Fruit fly (Drosophila melanogaster) whole organism, embryonic: Measurements from ENCODE around the gene TTLL6B.

Experiments used
- CG15269 ChIP-seq: fragments of 200-800 bp; sonication (Bioruptor generic); optimal IDR thresholded peaks from 2 replicates; lab custom pipeline; 2018; ENCODE audit warnings: missing biosample characterization, mild to moderate bottlenecking, missing genetic modification characterization, moderate library complexity
- CG18476 ChIP-seq: fragments of 200-800 bp; sonication (Bioruptor generic); optimal IDR thresholded peaks from 2 replicates; lab custom pipeline; 2016; ENCODE audit warnings: missing biosample characterization, mild to moderate bottlenecking, missing genetic modification characterization
- CG18619 ChIP-seq: fragments of 200-800 bp; sonication (Bioruptor generic); optimal IDR thresholded peaks from 3 replicates; lab custom pipeline; 2017; ENCODE audit warnings: missing biosample characterization, mild to moderate bottlenecking, missing genetic modification characterization
- CG8089 ChIP-seq: fragments of 200-800 bp; sonication (Bioruptor generic); optimal IDR thresholded peaks from 3 replicates; lab custom pipeline; 2016; ENCODE audit warnings: missing biosample characterization, missing genetic modification characterization
- Mrtf ChIP-seq: fragments of 200-800 bp; sonication (Bioruptor generic); IDR thresholded peaks from 3 replicates; pipeline ENCODE4 v1.3.6; 2022; ENCODE audit warnings: missing biosample characterization, missing genetic modification characterization
- Sry-β ChIP-seq: fragments of 200-800 bp; sonication (Bioruptor generic); optimal IDR thresholded peaks from 2 replicates; lab custom pipeline; 2018; ENCODE audit warnings: missing biosample characterization, mild to moderate bottlenecking, missing genetic modification characterization, moderate library complexity
- ap ChIP-seq: fragments of 200-800 bp; sonication (Bioruptor generic); IDR thresholded peaks from 2 replicates; pipeline ENCODE4 v1.3.6; 2022; ENCODE audit warnings: missing biosample characterization, missing genetic modification characterization
- chinmo ChIP-seq: fragments of 200-800 bp; sonication (Bioruptor generic); IDR thresholded peaks from 4 replicates; pipeline ENCODE4 v1.3.6; 2022; ENCODE audit warnings: missing biosample characterization, missing genetic modification characterization; ENCODE audit not compliant: partially characterized antibody
- ems ChIP-seq: fragments of 200-800 bp; sonication (Bioruptor generic); optimal IDR thresholded peaks from 3 replicates; lab custom pipeline; 2016; ENCODE audit warnings: missing biosample characterization, missing genetic modification characterization

DNA sequence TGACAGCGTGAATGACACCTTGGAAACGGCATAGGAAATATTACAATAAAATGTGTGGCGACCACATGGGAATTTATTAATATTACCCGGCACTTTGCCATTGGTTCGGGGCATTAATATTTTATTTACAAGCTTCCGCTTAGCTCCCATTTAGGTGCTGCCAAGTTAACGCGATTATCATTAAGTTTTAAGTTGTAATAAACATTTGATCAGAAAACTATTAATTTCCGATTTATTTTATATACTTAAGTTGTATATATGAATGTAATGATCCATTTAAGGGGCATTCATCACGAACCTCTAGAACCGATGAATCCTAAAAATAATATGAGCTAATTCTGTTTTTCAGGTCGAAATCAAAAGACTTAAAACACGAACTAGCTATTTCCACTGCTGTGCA, 32.5 kb downstream of the TTLL6B start:
- TF ChIP-seq CG18619 (GFP tag; lab: Kevin White, UChicago) (no peak), CG8089 (GFP tag; lab: Kevin White, UChicago) (no peak), CG15269 (tag; lab: Kevin White, UChicago) (no peak), Sry-β (no peak), CG18476 (no peak), ems (GFP tag; lab: Kevin White, UChicago) (no peak), ap (no peak), chinmo (no peak), Mrtf (no peak)
